Worm (Caenorhabditis elegans) whole organism, L4 larva: ENCODE measurements around the gene C27A2.12.

Experiments used
- T26A8.4 ChIP-seq: fragments of 200-800 bp; sonication (Bioruptor generic); IDR thresholded peaks from 2 replicates; pipeline ENCODE4 v1.3.6; 2022; ENCODE audit warnings: missing genetic modification characterization, missing compliant biosample characterization
- ZK546.5 ChIP-seq, 2 experiments: sonication (generic microtip); optimal IDR thresholded peaks; 2 replicates each; lab custom pipeline; 2017; ENCODE audit warnings: missing biosample characterization in 2 of 2, missing genetic modification characterization in 2 of 2
- aha-1 ChIP-seq: fragments of 150-350 bp; peaks from one replicate; lab custom pipeline; 2014; ENCODE audit warnings: missing biosample characterization, missing genetic modification characterization
- ama-1 ChIP-seq: fragments of 150-350 bp; optimal IDR thresholded peaks from 2 replicates; lab custom pipeline; 2014; ENCODE audit warnings: inconsistent platforms, mixed read lengths
- ceh-28 ChIP-seq: fragments of 150-350 bp; optimal IDR thresholded peaks from 2 replicates; lab custom pipeline; 2014; ENCODE audit warnings: missing biosample characterization, missing genetic modification reagents, missing genetic modification characterization
- lin-15B ChIP-seq: fragments of 150-350 bp; sonication (generic microtip); optimal IDR thresholded peaks from 3 replicates; lab custom pipeline; 2014; ENCODE audit warnings: missing biosample characterization, missing genetic modification characterization
- lin-39 ChIP-seq: fragments of 150-350 bp; optimal IDR thresholded peaks from 2 replicates; lab custom pipeline; 2014; ENCODE audit warnings: missing biosample characterization, missing genetic modification reagents, missing genetic modification characterization
- mdt-29 ChIP-seq: fragments of 200-800 bp; sonication (Bioruptor generic); IDR thresholded peaks from 2 replicates; pipeline ENCODE4 v1.3.6; 2022; ENCODE audit warnings: missing genetic modification reagents, missing genetic modification characterization, missing compliant biosample characterization
- mxl-2 ChIP-seq: fragments of 200-800 bp; sonication (Bioruptor generic); conservative IDR thresholded peaks from 2 replicates; pipeline ENCODE4 v1.3.6; 2022; ENCODE audit warnings: missing genetic modification reagents, missing genetic modification characterization, missing compliant biosample characterization
- php-3 ChIP-seq: fragments of 200-800 bp; sonication (Bioruptor generic); IDR thresholded peaks from 2 replicates; pipeline ENCODE4 v1.3.6; 2022; ENCODE audit warnings: missing genetic modification reagents, missing genetic modification characterization, missing compliant biosample characterization
- pqm-1 ChIP-seq: sonication (generic microtip); optimal IDR thresholded peaks from 2 replicates; lab custom pipeline; 2017; ENCODE audit warnings: missing biosample characterization, missing genetic modification characterization
- unc-39 ChIP-seq: sonication (generic microtip); optimal IDR thresholded peaks from 2 replicates; lab custom pipeline; 2017; ENCODE audit warnings: missing biosample characterization, missing genetic modification characterization
- unc-62 ChIP-seq, 3 experiments: fragments of 150-350 bp in 1 of 3; sonication (generic microtip); optimal IDR thresholded peaks in 2 of 3; peaks in 1 of 3; 1 replicate in 1 of 3; 2 replicates in 2 of 3; lab custom pipeline; 2014 to 2017; ENCODE audit warnings: missing biosample characterization in 3 of 3, missing genetic modification characterization in 3 of 3, missing genetic modification reagents in 3 of 3, missing genotype in 1 of 3

DNA sequence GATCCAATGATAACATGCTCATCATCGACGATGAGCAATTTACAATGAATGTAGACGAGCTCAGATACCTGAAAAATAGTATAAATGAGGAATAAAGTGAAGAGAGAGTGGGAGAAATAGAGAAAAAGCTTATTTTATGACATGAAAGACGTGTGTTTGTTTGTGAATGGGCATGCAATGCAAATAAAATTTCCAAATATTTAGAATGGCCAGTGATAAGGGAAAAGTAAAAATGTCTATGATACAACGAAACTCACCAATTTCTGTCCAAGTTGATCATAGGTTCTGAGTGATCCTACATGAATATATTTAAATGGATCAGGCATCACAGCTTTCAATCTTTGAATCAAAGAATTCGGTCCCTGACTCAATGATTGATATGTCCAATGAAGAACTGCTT, 28.2 kb upstream of the C27A2.12 start:
- TF ChIP-seq pqm-1 (tag; lab: Kevin White, UChicago) (peak; percentile 19), mxl-2 (GFP tag; lab: Robert Waterston, UW) (no peak), php-3 (GFP tag; lab: Robert Waterston, UW) (no peak), ceh-28 (no peak), mdt-29 (GFP tag; lab: Robert Waterston, UW) (no peak), lin-39 (tag; lab: Kevin White, UChicago) (no peak), ZK546.5 (tag; optimal IDR thresholded peaks at IDR 0.05; lab: Kevin White, UChicago) (no peak), lin-15B (tag; lab: Kevin White, UChicago) (no peak), unc-62 (GFP tag; optimal IDR thresholded peaks at IDR 0.05 in 1 of 2; lab: Kevin White, UChicago) (no peak), unc-62 (tag; optimal IDR thresholded peaks at IDR 0.05; lab: Kevin White, UChicago) (no peak), T26A8.4 (no peak), ama-1 (lab: Kevin White, UChicago) (no peak), unc-39 (tag; lab: Kevin White, UChicago) (no peak), aha-1 (tag; lab: Kevin White, UChicago) (peak; percentile 64)
